Worm (Caenorhabditis elegans): ENCODE results near the gene sucg-1.

Gene sucg-1

ce11 chrIV:7743539-7743938 is 14.8 kb downstream of the sucg-1 start, which contains the start of gene npr-35:
npr-35 (plus strand) TSS chrIV:7743839.
- no peak for TF ChIP-seq lin-11 (tag; optimal IDR thresholded peaks at IDR 0.05)
- no peak for TF ChIP-seq ceh-2 (tag; optimal IDR thresholded peaks at IDR 0.05)
- no peak for TF ChIP-seq ceh-14 (tag; optimal IDR thresholded peaks at IDR 0.05)
- no peak for TF ChIP-seq ama-1 (optimal IDR thresholded peaks at IDR 0.05)
- no peak for TF ChIP-seq dve-1 (tag; optimal IDR thresholded peaks at IDR 0.05)
- TF ChIP-seq elt-4 (tag; optimal IDR thresholded peaks at IDR 0.05), result no peak
- TF ChIP-seq odd-2 (tag; optimal IDR thresholded peaks at IDR 0.05), result no peak
- no peak for TF ChIP-seq pha-2 (tag; optimal IDR thresholded peaks at IDR 0.05)
- TF ChIP-seq ceh-48 (tag; optimal IDR thresholded peaks at IDR 0.05), result no peak
- TF ChIP-seq ahr-1 (tag; optimal IDR thresholded peaks at IDR 0.05), result no peak
- TF ChIP-seq ceh-22 (tag; optimal IDR thresholded peaks at IDR 0.05), result no peak
- TF ChIP-seq nfya-1 (tag; optimal IDR thresholded peaks at IDR 0.05), result no peak

- TF ChIP-seq elt-2 (tag; optimal IDR thresholded peaks at IDR 0.05) (no peak), C38D4.7 (GFP tag; optimal IDR thresholded peaks at IDR 0.05) (no peak), tbx-7 (tag; optimal IDR thresholded peaks at IDR 0.05) (no peak), fkh-10 (GFP tag; optimal IDR thresholded peaks at IDR 0.05) (no peak), Y22D7AL.16 (tag; optimal IDR thresholded peaks at IDR 0.05) (no peak), ceh-9 (tag; optimal IDR thresholded peaks at IDR 0.05) (no peak), ceh-24 (tag; optimal IDR thresholded peaks at IDR 0.05) (no peak), ref-2 (tag; optimal IDR thresholded peaks at IDR 0.05) (no peak), unc-3 (GFP tag; conservative IDR thresholded peaks at IDR 0.05) (no peak), unc-3 (tag; optimal IDR thresholded peaks at IDR 0.05) (no peak), nhr-232 (tag; optimal IDR thresholded peaks at IDR 0.05) (no peak), eyg-1 (tag; optimal IDR thresholded peaks at IDR 0.05) (no peak), ceh-6 (GFP tag; optimal IDR thresholded peaks at IDR 0.05) (no peak)
Observed at ce11 chrIV:7747838-7748237, 19.1 kb downstream of the sucg-1 start, which contains the start of gene klo-1. klo-1 (minus strand) TSS chrIV:7748225.

- no peak for TF ChIP-seq pha-4 (tag; optimal IDR thresholded peaks at IDR 0.05)
- TF ChIP-seq ceh-24 (tag; optimal IDR thresholded peaks at IDR 0.05), result no peak
Observed at ce11 chrIV:7753108-7753507, 24.4 kb downstream of the sucg-1 start, which contains the start of gene col-14. col-14 (plus strand) TSS chrIV:7753408.

- TF ChIP-seq fkh-6 (tag; optimal IDR thresholded peaks at IDR 0.05) (no peak), mec-3 (tag; optimal IDR thresholded peaks at IDR 0.05; ENCODE audit: borderline replicate concordance) (peak; percentile 56)
Observed at ce11 chrIV:7754114-7754513, 25.4 kb downstream of the sucg-1 start.

- TF ChIP-seq pat-9 (tag; optimal IDR thresholded peaks at IDR 0.05), result no peak
- TF ChIP-seq mec-3 (tag; optimal IDR thresholded peaks at IDR 0.05; ENCODE audit: borderline replicate concordance), result no peak
- TF ChIP-seq C38D4.7 (GFP tag; optimal IDR thresholded peaks at IDR 0.05), result no peak
- TF ChIP-seq Y22D7AL.16 (tag; optimal IDR thresholded peaks at IDR 0.05), result no peak
- no peak for TF ChIP-seq unc-3 (GFP tag; conservative IDR thresholded peaks at IDR 0.05)
- no peak for TF ChIP-seq unc-3 (tag; optimal IDR thresholded peaks at IDR 0.05)
- no peak for TF ChIP-seq unc-55 (GFP tag; optimal IDR thresholded peaks at IDR 0.05)
- TF ChIP-seq fkh-10 (GFP tag; optimal IDR thresholded peaks at IDR 0.05), result no peak
- no peak for TF ChIP-seq sox-2 (GFP tag; IDR thresholded peaks at IDR 0.05)
- no peak for TF ChIP-seq nhr-232 (tag; optimal IDR thresholded peaks at IDR 0.05)
- TF ChIP-seq pha-4 (tag; optimal IDR thresholded peaks at IDR 0.05), result no peak
- TF ChIP-seq pqm-1 (tag; optimal IDR thresholded peaks at IDR 0.05), result no peak
- no peak for TF ChIP-seq ceh-30 (tag; optimal IDR thresholded peaks at IDR 0.05)
- TF ChIP-seq tbx-2 (tag; optimal IDR thresholded peaks at IDR 0.05), result no peak
- TF ChIP-seq ceh-22 (tag; optimal IDR thresholded peaks at IDR 0.05), result no peak
Observed at ce11 chrIV:7757245-7757644, 28.5 kb downstream of the sucg-1 start, which contains the start of gene C46A5.4. C46A5.4 (minus strand) TSS chrIV:7757345.
